Worm (Caenorhabditis elegans): ENCODE results near the gene F46F5.8.

The F46F5.8 gene

DNA sequence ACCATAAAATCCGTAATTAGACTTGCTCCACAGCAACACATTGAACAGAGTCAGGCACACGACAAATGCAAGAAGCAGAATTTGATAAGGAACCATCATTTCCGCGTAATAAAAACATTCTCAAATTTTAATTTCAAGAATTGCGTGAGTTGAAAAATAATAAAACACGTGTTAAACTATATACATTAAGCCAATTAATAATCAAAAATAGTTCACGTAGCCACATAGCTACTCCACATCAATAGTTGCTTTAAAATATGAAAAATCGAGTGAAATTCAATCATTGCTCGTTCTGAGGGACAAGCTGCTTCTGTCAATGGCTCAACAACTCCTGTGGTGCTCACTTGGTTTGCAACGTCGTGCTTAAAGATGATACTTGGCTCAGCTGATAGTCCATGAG, 38.5 kb downstream of the F46F5.8 start, which contains the start of gene Y39F10A.3:
Gene Y39F10A.3 (minus strand): TSS at position 101 of the 400 bp plus-strand sequence.
- TF ChIP-seq elt-3 (tag; optimal IDR thresholded peaks at IDR 0.05) (no peak), nhr-6 (tag; optimal IDR thresholded peaks at IDR 0.05) (no peak), ZK546.5 (tag; optimal IDR thresholded peaks at IDR 0.05) (no peak), aly-2 (tag; optimal IDR thresholded peaks at IDR 0.05) (no peak), ztf-4 (tag; optimal IDR thresholded peaks at IDR 0.05) (no peak), mab-5 (tag; optimal IDR thresholded peaks at IDR 0.05) (no peak), Y55F3AM.14 (GFP tag; optimal IDR thresholded peaks at IDR 0.05) (no peak), peb-1 (tag; optimal IDR thresholded peaks at IDR 0.05) (no peak), nhr-23 (tag; optimal IDR thresholded peaks at IDR 0.05) (no peak), nhr-25 (tag; optimal IDR thresholded peaks at IDR 0.05) (no peak), mbf-1 (tag; optimal IDR thresholded peaks at IDR 0.05) (no peak), sma-3 (GFP tag; optimal IDR thresholded peaks at IDR 0.05) (no peak), lin-13 (GFP tag; optimal IDR thresholded peaks at IDR 0.05) (no peak), F13H6.1 (tag; optimal IDR thresholded peaks at IDR 0.05) (no peak), crh-2 (tag; optimal IDR thresholded peaks at IDR 0.05) (no peak), dmd-4 (tag; optimal IDR thresholded peaks at IDR 0.05) (no peak)

DNA sequence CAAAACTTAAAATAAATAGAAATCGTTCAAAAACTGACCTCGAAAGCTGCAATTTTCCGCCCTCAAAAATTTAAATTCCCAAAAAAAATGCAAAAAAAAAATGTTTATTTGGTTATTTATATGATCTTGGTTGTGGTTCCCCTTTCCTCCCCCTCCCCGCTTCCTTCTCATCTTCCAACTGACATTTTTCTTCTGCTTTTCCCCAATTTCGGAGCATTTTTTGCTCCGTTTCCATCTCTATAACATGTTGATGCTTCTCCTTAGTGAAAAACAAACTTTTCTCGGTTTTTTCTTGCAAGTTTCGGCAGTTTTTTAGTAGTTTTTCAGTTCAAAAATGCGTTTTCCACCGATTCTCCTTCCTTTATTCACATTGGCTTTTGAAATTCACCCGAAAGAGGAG, 46.4 kb downstream of the F46F5.8 start, which contains the start of gene Y39F10A.1:
Gene Y39F10A.1 (plus strand): TSS at position 301 of the 400 bp plus-strand sequence.
- TF ChIP-seq aly-2 (tag; optimal IDR thresholded peaks at IDR 0.05) (no peak), dmd-4 (tag; optimal IDR thresholded peaks at IDR 0.05) (no peak), crh-2 (tag; optimal IDR thresholded peaks at IDR 0.05) (no peak), nhr-6 (tag; optimal IDR thresholded peaks at IDR 0.05) (no peak), nhr-10 (tag; optimal IDR thresholded peaks at IDR 0.05) (no peak), nhr-77 (tag; optimal IDR thresholded peaks at IDR 0.05) (no peak), C34F6.9 (tag; optimal IDR thresholded peaks at IDR 0.05) (no peak), mbf-1 (tag; optimal IDR thresholded peaks at IDR 0.05) (no peak), sma-9 (GFP tag; optimal IDR thresholded peaks at IDR 0.05) (no peak), sma-9 (tag; optimal IDR thresholded peaks at IDR 0.05) (no peak), egl-27 (tag; optimal IDR thresholded peaks at IDR 0.05) (no peak), elt-1 (tag; optimal IDR thresholded peaks at IDR 0.05) (no peak), fos-1 (tag; optimal IDR thresholded peaks at IDR 0.05) (no peak), sma-3 (GFP tag; optimal IDR thresholded peaks at IDR 0.05) (no peak), unc-55 (GFP tag; optimal IDR thresholded peaks at IDR 0.05) (no peak)

- TF ChIP-seq nhr-25 (tag; optimal IDR thresholded peaks at IDR 0.05) (no peak), mbf-1 (tag; optimal IDR thresholded peaks at IDR 0.05) (no peak), nhr-23 (tag; optimal IDR thresholded peaks at IDR 0.05) (no peak), mab-5 (tag; optimal IDR thresholded peaks at IDR 0.05) (no peak), blmp-1 (tag; optimal IDR thresholded peaks at IDR 0.05; ENCODE audit: insufficient read depth) (no peak), skn-1 (tag; optimal IDR thresholded peaks at IDR 0.05) (no peak), Y55F3AM.14 (GFP tag; optimal IDR thresholded peaks at IDR 0.05) (no peak), ceh-16 (tag; optimal IDR thresholded peaks at IDR 0.05) (no peak), R02D3.7 (tag; optimal IDR thresholded peaks at IDR 0.05) (no peak)
Measured at ce11 chrII:773830-774229, 47.6 kb downstream of the F46F5.8 start.

Data from whole organism, L2 larva.